Worm (Caenorhabditis elegans) whole organism, L4 larva: ENCODE results near the gene drr-2.

ENCODE experiments used
- egl-27 ChIP-seq: sonication (generic microtip); optimal IDR thresholded peaks from 3 replicates; lab custom pipeline; 2017; ENCODE audit warnings: missing biosample characterization, missing genetic modification reagents, missing genetic modification characterization
- lin-39 ChIP-seq: fragments of 150-350 bp; optimal IDR thresholded peaks from 2 replicates; lab custom pipeline; 2014; ENCODE audit warnings: missing biosample characterization, missing genetic modification reagents, missing genetic modification characterization
- nhr-77 ChIP-seq: fragments of 150-350 bp; optimal IDR thresholded peaks from 2 replicates; lab custom pipeline; 2014; ENCODE audit warnings: missing biosample characterization, missing genetic modification characterization

- TF ChIP-seq nhr-77 (tag; lab: Kevin White, UChicago) (no peak), egl-27 (tag; lab: Kevin White, UChicago) (no peak), lin-39 (tag; lab: Kevin White, UChicago) (no peak)
Observed at ce11 chrIII:13659028-13659427, 15.7 kb upstream of the drr-2 start.
